Worm (Caenorhabditis elegans) whole organism, early embryonic: ENCODE measurements around the gene cup-5.

Experiments
- B0310.2 ChIP-seq: sonication (generic microtip); optimal IDR thresholded peaks from 2 replicates; lab custom pipeline; 2016; ENCODE audit warnings: mild to moderate bottlenecking, missing genetic modification characterization, missing compliant biosample characterization
- F13C5.2 ChIP-seq: sonication (generic microtip); optimal IDR thresholded peaks from 2 replicates; lab custom pipeline; 2017; ENCODE audit warnings: mild to moderate bottlenecking, missing genetic modification characterization, inconsistent platforms, missing compliant biosample characterization
- ama-1 ChIP-seq: fragments of 150-350 bp; optimal IDR thresholded peaks from 2 replicates; lab custom pipeline; 2014
- ceh-13 ChIP-seq: fragments of 200-800 bp; sonication (Bioruptor generic); optimal IDR thresholded peaks from 2 replicates; lab custom pipeline; 2018; ENCODE audit warnings: mild to moderate bottlenecking, missing genetic modification characterization, missing compliant biosample characterization
- ets-7 ChIP-seq: sonication (generic microtip); optimal IDR thresholded peaks from 2 replicates; lab custom pipeline; 2016; ENCODE audit warnings: missing genotype, missing genetic modification characterization, missing compliant biosample characterization
- flt-1 ChIP-seq: fragments of 200-800 bp; sonication (Bioruptor generic); IDR thresholded peaks from 2 replicates; pipeline ENCODE4 v1.3.6; 2022; ENCODE audit warnings: missing genetic modification characterization, missing compliant biosample characterization
- hnd-1 ChIP-seq: sonication (generic microtip); optimal IDR thresholded peaks from 2 replicates; lab custom pipeline; 2016; ENCODE audit warnings: missing genetic modification characterization, missing compliant biosample characterization
- sea-1 ChIP-seq: fragments of 200-800 bp; sonication (Bioruptor generic); conservative IDR thresholded peaks from 2 replicates; pipeline ENCODE4 v1.3.6; 2022; ENCODE audit warnings: missing genetic modification characterization, missing compliant biosample characterization
- tbx-11 ChIP-seq: fragments of 200-800 bp; sonication (Bioruptor generic); IDR thresholded peaks from 2 replicates; pipeline ENCODE4 v1.3.6; 2022; ENCODE audit warnings: missing genetic modification characterization, missing compliant biosample characterization
- tbx-37 ChIP-seq: fragments of 200-800 bp; sonication (Bioruptor generic); conservative IDR thresholded peaks from 2 replicates; pipeline ENCODE4 v1.3.6; 2022; ENCODE audit warnings: missing genetic modification reagents, missing genetic modification characterization, missing compliant biosample characterization

DNA sequence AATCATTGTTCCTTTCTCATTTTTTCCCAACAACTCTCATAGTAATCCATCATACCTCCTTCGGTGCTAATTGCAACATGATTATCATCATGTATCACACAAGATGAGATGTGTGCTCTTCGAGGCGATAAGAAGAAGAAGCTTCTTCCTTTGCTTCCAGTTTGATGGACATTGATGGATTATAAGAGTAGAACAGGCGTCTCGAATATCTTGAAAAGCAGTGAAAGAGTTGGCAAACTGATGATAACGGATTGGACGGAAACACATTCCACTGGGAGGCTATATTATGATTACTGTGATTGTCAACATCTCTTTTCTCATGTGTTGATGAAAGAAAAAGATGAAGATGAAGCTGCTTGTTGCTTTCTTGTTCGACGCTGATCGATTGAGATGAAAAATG lies 24.1 kb upstream of the cup-5 start:
- TF ChIP-seq ceh-13 (GFP tag; lab: Kevin White, UChicago) (no peak), F13C5.2 (tag; lab: Kevin White, UChicago) (no peak), ama-1 (lab: Kevin White, UChicago) (no peak), tbx-37 (GFP tag; lab: Robert Waterston, UW) (no peak), ets-7 (tag; lab: Kevin White, UChicago) (no peak), flt-1 (GFP tag; lab: Robert Waterston, UW) (no peak), tbx-11 (GFP tag; lab: Robert Waterston, UW) (no peak), hnd-1 (tag; lab: Kevin White, UChicago) (no peak), B0310.2 (no peak), sea-1 (GFP tag; lab: Robert Waterston, UW) (no peak)
